Fruit fly (Drosophila melanogaster): ENCODE measurements around the gene mor.

- TF ChIP-seq Trl (optimal IDR thresholded peaks at IDR 0.05) (no peak), Trl (GFP tag; optimal IDR thresholded peaks at IDR 0.05) (no peak), CG12942 (GFP tag; optimal IDR thresholded peaks at IDR 0.05) (no peak), dm (GFP tag; optimal IDR thresholded peaks at IDR 0.05) (no peak), eve (GFP tag; optimal IDR thresholded peaks at IDR 0.05) (no peak), grau (tag; optimal IDR thresholded peaks at IDR 0.05) (no peak), NC2α (GFP tag; optimal IDR thresholded peaks at IDR 0.05) (no peak), CG12744 (GFP tag; optimal IDR thresholded peaks at IDR 0.05) (no peak)
Measured at dm6 chr3R:15998972-15999721, 26.4 kb upstream of the mor start.

Measured in whole organism, embryonic.